Fruit fly (Drosophila melanogaster): ENCODE measurements around the gene ND-B14.5B.

The ND-B14.5B gene

DNA sequence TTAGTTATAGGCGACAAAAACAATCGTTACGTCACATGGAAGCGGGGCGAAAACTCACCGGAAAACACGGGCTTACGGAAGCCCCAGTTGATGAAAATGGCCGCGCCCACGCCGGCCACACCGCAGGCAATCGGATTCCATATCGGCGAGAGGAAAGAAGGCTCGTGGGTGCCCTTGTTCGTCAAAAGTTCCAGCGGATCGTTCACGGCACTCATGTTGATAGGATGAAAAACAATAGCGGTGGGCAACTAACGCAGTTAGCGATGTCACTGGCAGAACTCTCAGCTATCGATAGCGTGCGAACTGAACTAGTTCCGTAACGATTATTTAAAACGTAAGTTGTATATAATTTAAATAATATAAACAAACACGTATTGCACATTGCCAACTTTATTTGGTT lies at the start of gene ND-B14.5B (continued):
- TF ChIP-seq ash1 (GFP tag; optimal IDR thresholded peaks at IDR 0.05), result no peak
- TF ChIP-seq CG11504 (tag; optimal IDR thresholded peaks at IDR 0.05), result peak; percentile 8
- TF ChIP-seq rib (GFP tag; IDR thresholded peaks at IDR 0.05), result no peak
- TF ChIP-seq Dp (GFP tag; optimal IDR thresholded peaks at IDR 0.05), result peak; percentile 50
- no peak for TF ChIP-seq Hand (GFP tag; optimal IDR thresholded peaks at IDR 0.05)
- TF ChIP-seq CG7839 (tag; optimal IDR thresholded peaks at IDR 0.05), result no peak
- no peak for TF ChIP-seq Spps (tag; optimal IDR thresholded peaks at IDR 0.05)
- TF ChIP-seq CG8924 (tag; optimal IDR thresholded peaks at IDR 0.05), result no peak
- no peak for TF ChIP-seq da (GFP tag; optimal IDR thresholded peaks at IDR 0.05)
- no peak for TF ChIP-seq CG17912 (GFP tag; optimal IDR thresholded peaks at IDR 0.05)
- TF ChIP-seq eve (GFP tag; optimal IDR thresholded peaks at IDR 0.05), result no peak
- TF ChIP-seq inv (GFP tag; IDR thresholded peaks at IDR 0.05; ENCODE audit: partially characterized antibody), result peak; percentile 60; the same call in 1 of the 2 replicates
- 0 out of 2 replicates have a peak, but pooled peaks have one; percentile 34 for TF ChIP-seq CG2129 (GFP tag; IDR thresholded peaks at IDR 0.05; ENCODE audit: partially characterized antibody)
- peak; percentile 76; the same call in 2 of the 3 replicates for TF ChIP-seq CG6791 (GFP tag; IDR thresholded peaks at IDR 0.05; ENCODE audit: partially characterized antibody)
- peak; percentile 41; the same call in 1 of the 2 replicates for TF ChIP-seq MBD-R2 (GFP tag; IDR thresholded peaks at IDR 0.05)
- TF ChIP-seq luna (GFP tag; optimal IDR thresholded peaks at IDR 0.05), result no peak
- no peak for TF ChIP-seq Xbp1 (GFP tag; optimal IDR thresholded peaks at IDR 0.05)
- TF ChIP-seq CG14965 (GFP tag; optimal IDR thresholded peaks at IDR 0.05; ENCODE audit: borderline replicate concordance), result no peak
- no peak for TF ChIP-seq Elba2 (GFP tag; optimal IDR thresholded peaks at IDR 0.05)
- no peak for TF ChIP-seq CG18476 (GFP tag; optimal IDR thresholded peaks at IDR 0.05)
- no peak for TF ChIP-seq bsh (GFP tag; optimal IDR thresholded peaks at IDR 0.05)
- TF ChIP-seq emc (GFP tag; optimal IDR thresholded peaks at IDR 0.05), result no peak
- TF ChIP-seq hbn (GFP tag; IDR thresholded peaks at IDR 0.05; ENCODE audit: partially characterized antibody), result peak; percentile 62
- TF ChIP-seq ase (GFP tag; IDR thresholded peaks at IDR 0.05), result no peak
- TF ChIP-seq vnd (GFP tag; IDR thresholded peaks at IDR 0.05; ENCODE audit: partially characterized antibody), result peak; percentile 63
- peak; percentile 75 for TF ChIP-seq vvl (GFP tag; IDR thresholded peaks at IDR 0.05)
- no peak for TF ChIP-seq CG2875 (GFP tag; optimal IDR thresholded peaks at IDR 0.05)
- no peak for TF ChIP-seq Dbx (GFP tag; IDR thresholded peaks at IDR 0.05)
- no peak for TF ChIP-seq chm (GFP tag; IDR thresholded peaks at IDR 0.05)
- TF ChIP-seq CG11085 (GFP tag; IDR thresholded peaks at IDR 0.05), result no peak
- TF ChIP-seq CG3726 (GFP tag; IDR thresholded peaks at IDR 0.05), result no peak
- 0 out of 3 replicates have a peak, but pooled peaks have one; percentile 6 for TF ChIP-seq zfh1 (GFP tag; IDR thresholded peaks at IDR 0.05)
- TF ChIP-seq fd64A (GFP tag; optimal IDR thresholded peaks at IDR 0.05), result no peak
- TF ChIP-seq CG32767 (GFP tag; IDR thresholded peaks at IDR 0.05), result no peak
- peak; percentile 17 for TF ChIP-seq CG2712 (tag; optimal IDR thresholded peaks at IDR 0.05)
- TF ChIP-seq pita (GFP tag; optimal IDR thresholded peaks at IDR 0.05), result no peak
- TF ChIP-seq Scr (GFP tag; IDR thresholded peaks at IDR 0.05; ENCODE audit: partially characterized antibody), result peak; percentile 77
- TF ChIP-seq Vsx1 (GFP tag; optimal IDR thresholded peaks at IDR 0.05), result no peak
- no peak for TF ChIP-seq CG4404 (GFP tag; IDR thresholded peaks at IDR 0.05)
- TF ChIP-seq hkb (optimal IDR thresholded peaks at IDR 0.05), result no peak
- no peak for TF ChIP-seq hkb (GFP tag; IDR thresholded peaks at IDR 0.05)
- no peak for TF ChIP-seq toy (GFP tag; IDR thresholded peaks at IDR 0.05)
- no peak for TF ChIP-seq Xrp1 (GFP tag; IDR thresholded peaks at IDR 0.05)
- no peak for TF ChIP-seq otp (GFP tag; IDR thresholded peaks at IDR 0.05)
- no peak for TF ChIP-seq CG7987 (GFP tag; optimal IDR thresholded peaks at IDR 0.05)
- peak; percentile 82 for TF ChIP-seq bbx (GFP tag; IDR thresholded peaks at IDR 0.05; ENCODE audit: partially characterized antibody)
- peak; percentile 61 for TF ChIP-seq E2f2 (GFP tag; IDR thresholded peaks at IDR 0.05)
- TF ChIP-seq CG9817 (tag; optimal IDR thresholded peaks at IDR 0.05), result no peak
- TF ChIP-seq CG13287 (GFP tag; IDR thresholded peaks at IDR 0.05; ENCODE audit: partially characterized antibody), result peak; percentile 82
- peak; percentile 90 for TF ChIP-seq Myb (GFP tag; optimal IDR thresholded peaks at IDR 0.05)
- TF ChIP-seq CG13123 (GFP tag; optimal IDR thresholded peaks at IDR 0.05), result no peak

All from whole organism, embryonic.